Worm (Caenorhabditis elegans) whole organism, late embryonic: Measurements from ENCODE around the gene ilc-17.1.

ENCODE experiments used
- C38D4.7 ChIP-seq: fragments of 200-800 bp; sonication (Bioruptor generic); optimal IDR thresholded peaks from 2 replicates; lab custom pipeline; 2018; ENCODE audit warnings: mild to moderate bottlenecking, missing genetic modification characterization, moderate library complexity, missing compliant biosample characterization
- F13H6.1 ChIP-seq: sonication (generic microtip); optimal IDR thresholded peaks from 2 replicates; lab custom pipeline; 2016; ENCODE audit warnings: missing genetic modification characterization, missing compliant biosample characterization
- T23F11.4 ChIP-seq: fragments of 200-800 bp; sonication (Bioruptor generic); optimal IDR thresholded peaks from 2 replicates; lab custom pipeline; 2018; ENCODE audit warnings: mild to moderate bottlenecking, missing genetic modification characterization, missing compliant biosample characterization
- Y22D7AL.16 ChIP-seq: sonication (generic microtip); optimal IDR thresholded peaks from 2 replicates; lab custom pipeline; 2016; ENCODE audit warnings: missing genetic modification characterization, missing compliant biosample characterization
- ceh-2 ChIP-seq: sonication (generic microtip); optimal IDR thresholded peaks from 2 replicates; lab custom pipeline; 2016; ENCODE audit warnings: missing genotype, missing genetic modification characterization, missing compliant biosample characterization
- ceh-24 ChIP-seq: sonication (generic microtip); optimal IDR thresholded peaks from 2 replicates; lab custom pipeline; 2016; ENCODE audit warnings: mild to moderate bottlenecking, missing genetic modification characterization, missing compliant biosample characterization
- ceh-48 ChIP-seq: sonication (generic microtip); optimal IDR thresholded peaks from 2 replicates; lab custom pipeline; 2016; ENCODE audit warnings: missing genetic modification characterization, inconsistent platforms, missing compliant biosample characterization
- che-1 ChIP-seq: sonication (generic microtip); optimal IDR thresholded peaks from 2 replicates; lab custom pipeline; 2016; ENCODE audit warnings: mild to moderate bottlenecking, missing genetic modification characterization, missing compliant biosample characterization
- dmd-4 ChIP-seq: sonication (generic microtip); optimal IDR thresholded peaks from 2 replicates; lab custom pipeline; 2016; ENCODE audit warnings: borderline replicate concordance, missing genetic modification characterization, missing compliant biosample characterization
- dve-1 ChIP-seq: sonication (generic microtip); optimal IDR thresholded peaks from 2 replicates; lab custom pipeline; 2017; ENCODE audit warnings: antibody characterized with exemption, mild to moderate bottlenecking, missing genetic modification characterization, missing compliant biosample characterization
- ets-4 ChIP-seq: sonication (generic microtip); optimal IDR thresholded peaks from 2 replicates; lab custom pipeline; 2016; ENCODE audit warnings: missing genetic modification characterization, missing compliant biosample characterization
- eyg-1 ChIP-seq: sonication (generic microtip); optimal IDR thresholded peaks from 2 replicates; lab custom pipeline; 2016; ENCODE audit warnings: missing genotype, missing genetic modification characterization, missing compliant biosample characterization
- fkh-10 ChIP-seq: fragments of 150-350 bp; optimal IDR thresholded peaks from 2 replicates; lab custom pipeline; 2014; ENCODE audit warnings: missing biosample characterization, missing genetic modification reagents, missing genetic modification characterization
- hlh-13 ChIP-seq: fragments of 200-800 bp; sonication (Bioruptor generic); optimal IDR thresholded peaks from 2 replicates; lab custom pipeline; 2018; ENCODE audit warnings: mild to moderate bottlenecking, missing genetic modification characterization, missing compliant biosample characterization
- hlh-15 ChIP-seq: sonication (generic microtip); optimal IDR thresholded peaks from 2 replicates; lab custom pipeline; 2016; ENCODE audit warnings: missing genetic modification characterization, missing compliant biosample characterization
- hlh-30 ChIP-seq: sonication (generic microtip); optimal IDR thresholded peaks from 2 replicates; lab custom pipeline; 2017; ENCODE audit warnings: antibody characterized with exemption, missing genetic modification characterization, missing compliant biosample characterization; ENCODE audit not compliant: insufficient read depth
- hlh-6 ChIP-seq: sonication (generic microtip); optimal IDR thresholded peaks from 2 replicates; lab custom pipeline; 2016; ENCODE audit warnings: missing genotype, missing genetic modification characterization, missing compliant biosample characterization
- hlh-8 ChIP-seq: sonication (generic microtip); optimal IDR thresholded peaks from 2 replicates; lab custom pipeline; 2016; ENCODE audit warnings: missing genotype, missing genetic modification characterization, missing compliant biosample characterization
- lin-11 ChIP-seq: fragments of 200-800 bp; sonication (Bioruptor generic); optimal IDR thresholded peaks from 2 replicates; lab custom pipeline; 2018; ENCODE audit warnings: mild to moderate bottlenecking, missing genetic modification characterization, missing compliant biosample characterization
- madf-2 ChIP-seq: sonication (generic microtip); optimal IDR thresholded peaks from 2 replicates; lab custom pipeline; 2017; ENCODE audit warnings: missing genetic modification characterization, missing compliant biosample characterization
- mec-3 ChIP-seq: sonication (generic microtip); optimal IDR thresholded peaks from 2 replicates; lab custom pipeline; 2016; ENCODE audit warnings: borderline replicate concordance, missing genetic modification characterization, missing compliant biosample characterization
- nhr-11 ChIP-seq: fragments of 150-350 bp; optimal IDR thresholded peaks from 2 replicates; lab custom pipeline; 2014; ENCODE audit warnings: missing biosample characterization, missing genetic modification characterization
- nhr-232 ChIP-seq: sonication (generic microtip); optimal IDR thresholded peaks from 2 replicates; lab custom pipeline; 2016; ENCODE audit warnings: missing genetic modification characterization, missing compliant biosample characterization
- npax-4 ChIP-seq: sonication (generic microtip); optimal IDR thresholded peaks from 2 replicates; lab custom pipeline; 2016; ENCODE audit warnings: missing genetic modification characterization, missing compliant biosample characterization
- pat-9 ChIP-seq: fragments of 200-800 bp; sonication (Bioruptor generic); optimal IDR thresholded peaks from 2 replicates; lab custom pipeline; 2018; ENCODE audit warnings: mild to moderate bottlenecking, missing genetic modification characterization, moderate library complexity, missing compliant biosample characterization
- pros-1 ChIP-seq: fragments of 150-350 bp; optimal IDR thresholded peaks from 2 replicates; lab custom pipeline; 2014; ENCODE audit warnings: missing biosample characterization, missing genetic modification reagents, missing genetic modification characterization
- ref-2 ChIP-seq: sonication (generic microtip); optimal IDR thresholded peaks from 2 replicates; lab custom pipeline; 2016; ENCODE audit warnings: missing genetic modification characterization, missing compliant biosample characterization
- rnt-1 ChIP-seq: sonication (generic microtip); optimal IDR thresholded peaks from 2 replicates; lab custom pipeline; 2016; ENCODE audit warnings: missing genetic modification characterization, missing compliant biosample characterization
- sdc-2 ChIP-seq: sonication (generic microtip); optimal IDR thresholded peaks from 2 replicates; lab custom pipeline; 2016; ENCODE audit warnings: missing genotype, missing genetic modification characterization, missing compliant biosample characterization
- syd-9 ChIP-seq: sonication (generic microtip); optimal IDR thresholded peaks from 2 replicates; lab custom pipeline; 2016; ENCODE audit warnings: mild to moderate bottlenecking, missing genetic modification characterization, moderate library complexity, missing compliant biosample characterization
- tbx-2 ChIP-seq: sonication (generic microtip); optimal IDR thresholded peaks from 2 replicates; lab custom pipeline; 2016; ENCODE audit warnings: missing genetic modification characterization, missing compliant biosample characterization
- tbx-7 ChIP-seq: sonication (generic microtip); optimal IDR thresholded peaks from 2 replicates; lab custom pipeline; 2016; ENCODE audit warnings: missing genotype, missing genetic modification characterization, missing compliant biosample characterization
- ttx-3 ChIP-seq: sonication (generic microtip); optimal IDR thresholded peaks from 2 replicates; lab custom pipeline; 2016; ENCODE audit warnings: missing genetic modification reagents, missing genetic modification characterization, missing compliant biosample characterization
- unc-3 ChIP-seq, 2 experiments: fragments of 200-800 bp in 1 of 2; sonication (Bioruptor generic) in 1 of 2; sonication (generic microtip) in 1 of 2; conservative IDR thresholded peaks in 1 of 2; optimal IDR thresholded peaks in 1 of 2; 2 replicates each; pipeline versions ENCODE4 v1.3.6 to Lab custom; 2016 to 2022; ENCODE audit warnings: missing compliant biosample characterization in 2 of 2, missing genetic modification characterization in 2 of 2, missing genetic modification reagents in 1 of 2
- unc-42 ChIP-seq: sonication (generic microtip); optimal IDR thresholded peaks from 2 replicates; lab custom pipeline; 2016; ENCODE audit warnings: missing genotype, missing genetic modification characterization, missing compliant biosample characterization
- unc-55 ChIP-seq: sonication (generic microtip); optimal IDR thresholded peaks from 2 replicates; lab custom pipeline; 2017; ENCODE audit warnings: missing biosample characterization, missing genetic modification reagents, missing genetic modification characterization

The ilc-17.1 gene

ce11 chrX:12806926-12807325 lies 37.3 kb upstream of the ilc-17.1 start:
- TF ChIP-seq hlh-8 (tag; lab: Kevin White, UChicago) (no peak), fkh-10 (GFP tag; lab: Kevin White, UChicago) (no peak), hlh-6 (tag; lab: Kevin White, UChicago) (no peak), ets-4 (tag; lab: Kevin White, UChicago) (no peak), madf-2 (no peak), hlh-15 (tag; lab: Kevin White, UChicago) (no peak), pat-9 (no peak), hlh-13 (GFP tag; lab: Kevin White, UChicago) (no peak)

- no peak for TF ChIP-seq mec-3 (tag; lab: Kevin White, UChicago)
- no peak for TF ChIP-seq unc-42
- no peak for TF ChIP-seq nhr-232 (tag; lab: Kevin White, UChicago)
- no peak for TF ChIP-seq Y22D7AL.16 (tag; lab: Kevin White, UChicago)
- no peak for TF ChIP-seq tbx-2
- TF ChIP-seq fkh-10 (GFP tag; lab: Kevin White, UChicago) = no peak
- TF ChIP-seq dve-1 = no peak
- TF ChIP-seq unc-55 = no peak
- TF ChIP-seq che-1 (tag; lab: Kevin White, UChicago) = no peak
These were observed 30.2 kb upstream of the ilc-17.1 start for ce11 chrX:12799831-12800230.

ce11 chrX:12793796-12794195 lies 24.2 kb upstream of the ilc-17.1 start, which contains the start of gene abf-6:
TSS of gene abf-6 (plus strand) at chrX:12794118.
- TF ChIP-seq syd-9 (tag; lab: Kevin White, UChicago) (no peak), unc-55 (no peak), Y22D7AL.16 (tag; lab: Kevin White, UChicago) (no peak), ttx-3 (tag; lab: Kevin White, UChicago) (no peak), tbx-2 (no peak), rnt-1 (tag; lab: Kevin White, UChicago) (no peak), ceh-24 (tag; lab: Kevin White, UChicago) (no peak), pat-9 (no peak), lin-11 (tag; lab: Kevin White, UChicago) (no peak), dve-1 (no peak), tbx-7 (tag; lab: Kevin White, UChicago) (no peak), mec-3 (tag; lab: Kevin White, UChicago) (no peak)

- no peak for TF ChIP-seq ref-2 (tag; lab: Kevin White, UChicago)
- no peak for TF ChIP-seq che-1 (tag; lab: Kevin White, UChicago)
- no peak for TF ChIP-seq npax-4
- TF ChIP-seq nhr-11 (tag; lab: Kevin White, UChicago) = no peak
These were observed 23.5 kb upstream of the ilc-17.1 start for ce11 chrX:12793075-12793474.

ce11 chrX:12792554-12792953 lies 23.0 kb upstream of the ilc-17.1 start, which contains the start of gene abf-5:
TSS of gene abf-5 (plus strand) at chrX:12792854.
- TF ChIP-seq dmd-4 (no peak), sdc-2 (tag; lab: Kevin White, UChicago) (no peak), C38D4.7 (GFP tag; lab: Kevin White, UChicago) (no peak), ceh-2 (no peak), F13H6.1 (no peak), hlh-6 (tag; lab: Kevin White, UChicago) (no peak), hlh-30 (tag; lab: Kevin White, UChicago) (no peak), lin-11 (tag; lab: Kevin White, UChicago) (no peak), eyg-1 (no peak), pros-1 (no peak), syd-9 (tag; lab: Kevin White, UChicago) (no peak), hlh-8 (tag; lab: Kevin White, UChicago) (no peak), unc-42 (no peak), unc-3 (GFP tag; conservative IDR thresholded peaks at IDR 0.05; lab: Robert Waterston, UW) (no peak), unc-3 (tag; optimal IDR thresholded peaks at IDR 0.05; lab: Kevin White, UChicago) (no peak), T23F11.4 (GFP tag; lab: Kevin White, UChicago) (no peak), ceh-48 (no peak)
